Worm (Caenorhabditis elegans): ENCODE data around the gene T02G5.14.
A peak's percentile ranks its signal among the peaks of the same experiment; 100 is the strongest.

T02G5.14 gene

ce11 chrII:7126457-7126856, 42.3 kb downstream of the T02G5.14 start, which contains the start of gene F10E7.1:
F10E7.1 (plus strand) TSS chrII:7126757.
- TF ChIP-seq nhr-21 (tag; optimal IDR thresholded peaks at IDR 0.05): no peak
- no peak for TF ChIP-seq dmd-4 (tag; optimal IDR thresholded peaks at IDR 0.05)
- no peak for TF ChIP-seq nhr-10 (tag; optimal IDR thresholded peaks at IDR 0.05)
- no peak for TF ChIP-seq nhr-25 (tag; optimal IDR thresholded peaks at IDR 0.05)
- TF ChIP-seq unc-55 (GFP tag; optimal IDR thresholded peaks at IDR 0.05): no peak
- TF ChIP-seq lin-11 (tag; optimal IDR thresholded peaks at IDR 0.05): no peak
- no peak for TF ChIP-seq mdl-1 (tag; optimal IDR thresholded peaks at IDR 0.05)
- no peak for TF ChIP-seq nhr-6 (tag; optimal IDR thresholded peaks at IDR 0.05)
- TF ChIP-seq egl-27 (tag; optimal IDR thresholded peaks at IDR 0.05): no peak
- TF ChIP-seq mab-5 (tag; optimal IDR thresholded peaks at IDR 0.05): no peak
- no peak for TF ChIP-seq lsy-2 (tag; optimal IDR thresholded peaks at IDR 0.05)
- no peak for TF ChIP-seq nhr-12 (tag; optimal IDR thresholded peaks at IDR 0.05)
- no peak for TF ChIP-seq nhr-23 (tag; optimal IDR thresholded peaks at IDR 0.05)
- TF ChIP-seq ztf-11 (tag; optimal IDR thresholded peaks at IDR 0.05): no peak
- TF ChIP-seq skn-1 (tag; optimal IDR thresholded peaks at IDR 0.05): no peak
- no peak for TF ChIP-seq C34F6.9 (tag; optimal IDR thresholded peaks at IDR 0.05)
- TF ChIP-seq nhr-129 (tag; optimal IDR thresholded peaks at IDR 0.05): no peak
- TF ChIP-seq nhr-237 (tag; optimal IDR thresholded peaks at IDR 0.05): no peak
- TF ChIP-seq lin-39 (tag; optimal IDR thresholded peaks at IDR 0.05): no peak
- no peak for TF ChIP-seq aly-2 (tag; optimal IDR thresholded peaks at IDR 0.05)

DNA sequence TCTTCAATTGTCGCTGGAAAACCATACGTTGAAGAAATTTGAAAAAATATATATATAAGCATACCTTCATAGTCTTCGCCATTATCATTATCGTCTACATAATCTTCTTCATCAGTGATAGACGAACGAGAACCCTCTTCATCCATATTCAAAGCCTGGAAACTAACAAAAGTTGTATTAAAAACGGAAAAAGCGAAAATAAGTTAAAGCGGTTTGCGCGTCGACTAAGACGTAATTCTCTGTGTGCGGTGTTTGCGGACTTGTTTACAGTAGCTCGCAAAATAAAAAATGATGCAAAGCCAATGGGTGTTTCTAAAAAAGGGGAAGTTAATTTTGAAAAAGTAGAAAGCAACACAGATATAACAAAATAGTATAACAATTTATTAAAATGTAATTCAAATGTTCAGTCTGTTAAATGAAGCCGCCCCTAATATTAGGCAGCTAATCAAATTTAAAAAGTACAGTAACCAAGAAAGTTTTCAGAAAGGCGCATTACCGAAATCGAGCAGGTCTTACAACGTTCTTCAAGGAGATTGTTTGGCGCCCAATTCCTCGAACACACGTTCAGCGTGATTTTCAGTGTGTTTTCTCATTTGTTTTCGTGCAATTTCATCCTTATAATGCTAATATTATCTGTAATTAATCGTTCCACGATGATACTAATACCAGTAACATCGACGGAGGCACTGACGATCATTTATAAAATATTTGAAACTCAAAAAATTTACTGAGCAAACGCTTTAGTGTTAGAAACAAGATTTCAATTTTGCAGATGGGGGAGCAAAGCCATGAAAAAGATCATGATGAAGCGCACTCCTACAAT, 48.0 kb downstream of the T02G5.14 start, which contains the start of the genes T07F8.4 and gld-3:
Gene T07F8.4 (minus strand): TSS at position 162 of the 823 bp plus-strand sequence.
Gene gld-3 (plus strand): TSS at position 773 of the 823 bp plus-strand sequence.
- TF ChIP-seq peb-1 (tag; optimal IDR thresholded peaks at IDR 0.05) (no peak), crh-2 (tag; optimal IDR thresholded peaks at IDR 0.05) (peak; percentile 12), C34F6.9 (tag; optimal IDR thresholded peaks at IDR 0.05) (peak; percentile 56), lsy-2 (tag; optimal IDR thresholded peaks at IDR 0.05) (peak; percentile 41 to 96), nhr-11 (tag; optimal IDR thresholded peaks at IDR 0.05) (no peak), fos-1 (tag; optimal IDR thresholded peaks at IDR 0.05) (peak; percentile 33), nhr-129 (tag; optimal IDR thresholded peaks at IDR 0.05) (peak; percentile 76)

DNA sequence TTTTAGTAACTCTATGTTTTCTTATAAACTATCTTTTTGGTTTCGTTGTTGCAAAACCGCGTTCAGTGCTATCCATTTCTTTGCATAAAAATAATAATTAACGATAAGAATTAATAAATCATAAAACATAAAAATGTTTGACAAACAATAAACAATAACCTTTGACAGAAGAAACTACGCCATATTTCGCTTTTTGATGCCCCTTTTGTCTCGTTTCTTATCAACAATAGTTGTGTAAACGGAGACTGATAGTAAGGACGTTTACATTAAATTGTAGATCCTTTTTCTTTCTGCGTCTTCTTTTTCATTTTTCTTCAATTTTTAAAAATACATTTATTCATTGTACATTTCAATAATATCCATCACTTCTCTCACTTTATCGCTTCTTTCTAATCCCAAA, 54.9 kb downstream of the T02G5.14 start:
- TF ChIP-seq sma-9 (GFP tag; optimal IDR thresholded peaks at IDR 0.05) (peak; percentile 54), sma-9 (tag; optimal IDR thresholded peaks at IDR 0.05) (no peak), dmd-4 (tag; optimal IDR thresholded peaks at IDR 0.05) (no peak), fos-1 (tag; optimal IDR thresholded peaks at IDR 0.05) (peak; percentile 67)

Data from whole organism, L2 larva.